Worm (Caenorhabditis elegans) whole organism, L4 larva: ENCODE results near the gene F01D5.7.
A peak's percentile ranks its signal among the peaks of the same experiment; 100 is the strongest.

Source experiments
- F26F4.8 ChIP-seq: fragments of 200-800 bp; sonication (Bioruptor generic); conservative IDR thresholded peaks from 2 replicates; pipeline ENCODE4 v1.3.6; 2022; ENCODE audit warnings: missing genetic modification characterization, missing compliant biosample characterization
- F37D6.2 ChIP-seq: sonication (generic microtip); optimal IDR thresholded peaks from 2 replicates; lab custom pipeline; 2016; ENCODE audit warnings: mild to moderate bottlenecking, missing genetic modification characterization, missing compliant biosample characterization
- R02D3.7 ChIP-seq: fragments of 150-350 bp; sonication (generic microtip); optimal IDR thresholded peaks from 3 replicates; lab custom pipeline; 2014; ENCODE audit warnings: missing biosample characterization, missing genetic modification characterization
- T20F7.1 ChIP-seq: fragments of 200-800 bp; sonication (Bioruptor generic); optimal IDR thresholded peaks from 2 replicates; lab custom pipeline; 2018; ENCODE audit warnings: mild to moderate bottlenecking, missing genetic modification characterization, missing compliant biosample characterization
- T26A8.4 ChIP-seq: fragments of 200-800 bp; sonication (Bioruptor generic); IDR thresholded peaks from 2 replicates; pipeline ENCODE4 v1.3.6; 2022; ENCODE audit warnings: missing genetic modification characterization, missing compliant biosample characterization
- Y48G9A.11 ChIP-seq: fragments of 200-800 bp; sonication (Bioruptor generic); IDR thresholded peaks from 2 replicates; pipeline ENCODE4 v1.3.6; 2022; ENCODE audit warnings: missing genetic modification reagents, missing genetic modification characterization, missing compliant biosample characterization
- Y5F2A.4 ChIP-seq: fragments of 200-800 bp; sonication (Bioruptor generic); optimal IDR thresholded peaks from 2 replicates; lab custom pipeline; 2018; ENCODE audit warnings: mild to moderate bottlenecking, missing genetic modification characterization, missing compliant biosample characterization
- ama-1 ChIP-seq: fragments of 150-350 bp; optimal IDR thresholded peaks from 2 replicates; lab custom pipeline; 2014; ENCODE audit warnings: inconsistent platforms, mixed read lengths
- arid-1 ChIP-seq: fragments of 200-800 bp; sonication (Bioruptor generic); conservative IDR thresholded peaks from 2 replicates; pipeline ENCODE4 v1.3.6; 2022; ENCODE audit warnings: missing genetic modification reagents, missing genetic modification characterization, missing compliant biosample characterization
- attf-4 ChIP-seq: sonication (generic microtip); optimal IDR thresholded peaks from 3 replicates; lab custom pipeline; 2017; ENCODE audit warnings: missing biosample characterization, missing genetic modification characterization
- ceh-28 ChIP-seq: fragments of 150-350 bp; optimal IDR thresholded peaks from 2 replicates; lab custom pipeline; 2014; ENCODE audit warnings: missing biosample characterization, missing genetic modification reagents, missing genetic modification characterization
- ceh-62 ChIP-seq: sonication (generic microtip); optimal IDR thresholded peaks from 2 replicates; lab custom pipeline; 2017; ENCODE audit warnings: missing biosample characterization, missing genetic modification characterization
- ces-1 ChIP-seq: fragments of 150-350 bp; sonication (generic microtip); optimal IDR thresholded peaks from 4 replicates; lab custom pipeline; 2014; ENCODE audit warnings: missing biosample characterization, missing genetic modification reagents, missing genetic modification characterization
- cey-2 ChIP-seq: sonication (generic microtip); optimal IDR thresholded peaks from 3 replicates; lab custom pipeline; 2017; ENCODE audit warnings: missing genetic modification characterization, mild to moderate bottlenecking, missing compliant biosample characterization, antibody characterized with exemption, borderline replicate concordance; ENCODE audit not compliant: insufficient read depth
- ctbp-1 ChIP-seq: fragments of 200-800 bp; sonication (Bioruptor generic); IDR thresholded peaks from 2 replicates; pipeline ENCODE4 v1.3.6; 2022; ENCODE audit warnings: missing genetic modification reagents, missing genetic modification characterization, missing compliant biosample characterization
- dmd-8 ChIP-seq: fragments of 200-800 bp; sonication (Bioruptor generic); IDR thresholded peaks from 2 replicates; pipeline ENCODE4 v1.3.6; 2022; ENCODE audit warnings: missing genetic modification characterization, missing compliant biosample characterization
- dmd-9 ChIP-seq: fragments of 200-800 bp; sonication (Bioruptor generic); IDR thresholded peaks from 2 replicates; pipeline ENCODE4 v1.3.6; 2022; ENCODE audit warnings: missing genetic modification reagents, missing genetic modification characterization, missing compliant biosample characterization
- duxl-1 ChIP-seq: sonication (generic microtip); optimal IDR thresholded peaks from 2 replicates; lab custom pipeline; 2016; ENCODE audit warnings: mild to moderate bottlenecking, missing genetic modification characterization, moderate library complexity, missing compliant biosample characterization; ENCODE audit not compliant: poor library complexity
- dve-1 ChIP-seq: sonication (generic microtip); optimal IDR thresholded peaks from 2 replicates; lab custom pipeline; 2017; ENCODE audit warnings: antibody characterized with exemption, mild to moderate bottlenecking, missing genetic modification characterization, missing compliant biosample characterization; ENCODE audit not compliant: insufficient read depth
- fos-1 ChIP-seq: fragments of 150-350 bp; optimal IDR thresholded peaks from 2 replicates; lab custom pipeline; 2014; ENCODE audit warnings: missing biosample characterization, missing genetic modification characterization
- hif-1 ChIP-seq, 2 experiments: sonication (generic microtip); optimal IDR thresholded peaks; 2 replicates each; lab custom pipeline; 2016 to 2017; ENCODE audit warnings: missing compliant biosample characterization in 2 of 2, missing genetic modification characterization in 2 of 2, missing genetic modification reagents in 2 of 2, missing genotype in 2 of 2, mild to moderate bottlenecking in 1 of 2
- hlh-11 ChIP-seq: fragments of 200-800 bp; sonication (Bioruptor generic); optimal IDR thresholded peaks from 2 replicates; lab custom pipeline; 2018; ENCODE audit warnings: mild to moderate bottlenecking, missing genetic modification characterization, missing compliant biosample characterization
- hmg-1.1 ChIP-seq: fragments of 200-800 bp; sonication (Bioruptor generic); IDR thresholded peaks from 2 replicates; pipeline ENCODE4 v1.3.6; 2022; ENCODE audit warnings: missing genetic modification reagents, missing genetic modification characterization, missing compliant biosample characterization
- jun-1 ChIP-seq: fragments of 150-350 bp; optimal IDR thresholded peaks from 2 replicates; lab custom pipeline; 2014; ENCODE audit warnings: missing biosample characterization, missing genetic modification reagents, missing genetic modification characterization
- lin-13 ChIP-seq: fragments of 150-350 bp; optimal IDR thresholded peaks from 2 replicates; lab custom pipeline; 2014; ENCODE audit warnings: missing biosample characterization, missing genetic modification reagents, missing genetic modification characterization
- lin-29 ChIP-seq: fragments of 200-800 bp; sonication (Bioruptor generic); IDR thresholded peaks from 2 replicates; pipeline ENCODE4 v1.3.6; 2022; ENCODE audit warnings: missing genetic modification reagents, missing genetic modification characterization, missing compliant biosample characterization
- lin-39 ChIP-seq: fragments of 150-350 bp; optimal IDR thresholded peaks from 2 replicates; lab custom pipeline; 2014; ENCODE audit warnings: missing biosample characterization, missing genetic modification reagents, missing genetic modification characterization
- lsy-2 ChIP-seq, 2 experiments: fragments of 150-350 bp in 1 of 2; sonication (generic microtip) in 1 of 2; optimal IDR thresholded peaks; 2 replicates each; lab custom pipeline; 2014 to 2017; ENCODE audit warnings: missing biosample characterization in 2 of 2, missing genetic modification characterization in 2 of 2
- mdt-29 ChIP-seq: fragments of 200-800 bp; sonication (Bioruptor generic); IDR thresholded peaks from 2 replicates; pipeline ENCODE4 v1.3.6; 2022; ENCODE audit warnings: missing genetic modification reagents, missing genetic modification characterization, missing compliant biosample characterization
- mes-2 ChIP-seq: sonication (generic microtip); optimal IDR thresholded peaks from 2 replicates; lab custom pipeline; 2016; ENCODE audit warnings: missing genotype, mild to moderate bottlenecking, missing genetic modification characterization, missing compliant biosample characterization; ENCODE audit not compliant: poor library complexity, severe bottlenecking
- mxl-3 ChIP-seq: fragments of 200-800 bp; sonication (Bioruptor generic); optimal IDR thresholded peaks from 2 replicates; lab custom pipeline; 2018; ENCODE audit warnings: mild to moderate bottlenecking, missing genetic modification characterization, missing compliant biosample characterization
- nhr-10 ChIP-seq: fragments of 150-350 bp; optimal IDR thresholded peaks from 2 replicates; lab custom pipeline; 2014; ENCODE audit warnings: missing biosample characterization, missing genetic modification characterization
- nhr-11 ChIP-seq: fragments of 150-350 bp; optimal IDR thresholded peaks from 2 replicates; lab custom pipeline; 2014; ENCODE audit warnings: missing biosample characterization, missing genetic modification characterization
- nhr-25 ChIP-seq: sonication (generic microtip); optimal IDR thresholded peaks from 2 replicates; lab custom pipeline; 2017; ENCODE audit warnings: missing genetic modification characterization, mild to moderate bottlenecking, missing compliant biosample characterization, antibody characterized with exemption, moderate library complexity, borderline replicate concordance; ENCODE audit not compliant: insufficient read depth
- nhr-28 ChIP-seq: fragments of 150-350 bp; optimal IDR thresholded peaks from 2 replicates; lab custom pipeline; 2014; ENCODE audit warnings: missing biosample characterization, missing genetic modification characterization
- nhr-41 ChIP-seq: fragments of 200-800 bp; sonication (Bioruptor generic); IDR thresholded peaks from 2 replicates; pipeline ENCODE4 v1.3.6; 2022; ENCODE audit warnings: missing genetic modification reagents, missing genetic modification characterization, missing compliant biosample characterization
- nhr-42 ChIP-seq: fragments of 200-800 bp; sonication (Bioruptor generic); IDR thresholded peaks from 2 replicates; pipeline ENCODE4 v1.3.6; 2022; ENCODE audit warnings: missing genetic modification characterization, missing compliant biosample characterization
- pha-4 ChIP-seq, 2 experiments: fragments of 150-350 bp in 1 of 2; fragments of 200-800 bp in 1 of 2; sonication (Bioruptor generic) in 1 of 2; IDR thresholded peaks in 1 of 2; optimal IDR thresholded peaks in 1 of 2; 2 replicates each; pipeline versions ENCODE4 v1.3.6 to Lab custom; 2014 to 2022; ENCODE audit warnings: missing genetic modification characterization in 2 of 2, missing genetic modification reagents in 2 of 2, missing biosample characterization in 1 of 2, missing compliant biosample characterization in 1 of 2
- saeg-2 ChIP-seq: fragments of 200-800 bp; sonication (Bioruptor generic); IDR thresholded peaks from 2 replicates; pipeline ENCODE4 v1.3.6; 2022; ENCODE audit warnings: missing genetic modification reagents, missing genetic modification characterization, missing compliant biosample characterization
- snpc-4 ChIP-seq: fragments of 150-350 bp; optimal IDR thresholded peaks from 2 replicates; lab custom pipeline; 2014; ENCODE audit warnings: missing biosample characterization, missing genetic modification characterization
- tag-97 ChIP-seq: fragments of 200-800 bp; sonication (Bioruptor generic); IDR thresholded peaks from 2 replicates; pipeline ENCODE4 v1.3.6; 2022; ENCODE audit warnings: missing genetic modification characterization, missing compliant biosample characterization
- tra-1 ChIP-seq: fragments of 200-800 bp; sonication (Bioruptor generic); IDR thresholded peaks from 2 replicates; pipeline ENCODE4 v1.3.6; 2022; ENCODE audit warnings: missing genetic modification reagents, missing genetic modification characterization, missing compliant biosample characterization
- vab-7 ChIP-seq: fragments of 200-800 bp; sonication (Bioruptor generic); IDR thresholded peaks from 2 replicates; pipeline ENCODE4 v1.3.6; 2022; ENCODE audit warnings: missing genetic modification reagents, missing genetic modification characterization, missing compliant biosample characterization
- zfp-3 ChIP-seq: fragments of 200-800 bp; sonication (Bioruptor generic); conservative IDR thresholded peaks from 2 replicates; pipeline ENCODE4 v1.3.6; 2022; ENCODE audit warnings: missing genetic modification reagents, missing genetic modification characterization, missing compliant biosample characterization
- zip-2 ChIP-seq: fragments of 150-350 bp; optimal IDR thresholded peaks from 2 replicates; lab custom pipeline; 2014; ENCODE audit warnings: missing biosample characterization, missing genetic modification characterization
- ztf-11 ChIP-seq: fragments of 150-350 bp; optimal IDR thresholded peaks from 2 replicates; lab custom pipeline; 2014; ENCODE audit warnings: missing biosample characterization, missing genetic modification characterization

The F01D5.7 gene

DNA sequence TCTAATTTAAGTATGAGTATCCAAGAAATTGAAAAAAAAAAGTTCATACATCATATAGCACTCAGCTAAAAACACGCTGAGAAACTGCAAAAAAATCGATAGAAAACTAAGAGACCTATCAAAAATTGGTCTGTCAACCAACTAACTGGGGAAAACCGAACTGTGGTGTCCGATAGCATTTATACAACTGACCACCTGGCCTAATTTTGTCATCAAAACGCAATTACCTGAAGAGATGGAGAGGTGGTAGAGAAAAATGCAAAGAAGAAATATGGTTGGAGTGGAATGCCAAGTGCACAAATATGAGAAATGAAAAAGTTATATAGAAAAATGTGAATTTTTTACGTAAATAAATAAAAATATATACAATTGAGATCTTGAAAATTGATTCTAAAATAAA, 34.9 kb upstream of the F01D5.7 start, which contains the start of gene Y39G8B.1 (continued):
- no peak for TF ChIP-seq fos-1 (tag; lab: Kevin White, UChicago)
- TF ChIP-seq arid-1 (GFP tag; lab: Robert Waterston, UW), result no peak
- no peak for TF ChIP-seq Y48G9A.11 (GFP tag; lab: Robert Waterston, UW)
- peak; percentile 36 for TF ChIP-seq mes-2 (tag; lab: Kevin White, UChicago)
- TF ChIP-seq nhr-25 (tag; lab: Kevin White, UChicago), result no peak
- peak in 1 of 2 experiments; percentile 40 for TF ChIP-seq lsy-2 (tag; optimal IDR thresholded peaks at IDR 0.05; lab: Kevin White, UChicago)
- no peak for TF ChIP-seq nhr-41 (GFP tag; lab: Robert Waterston, UW)
- TF ChIP-seq F37D6.2 (tag; lab: Kevin White, UChicago), result no peak
- no peak for TF ChIP-seq ama-1 (lab: Kevin White, UChicago)
- no peak for TF ChIP-seq pha-4 (GFP tag; IDR thresholded peaks at IDR 0.05; lab: Robert Waterston, UW)
- TF ChIP-seq pha-4 (tag; optimal IDR thresholded peaks at IDR 0.05; lab: Kevin White, UChicago), result no peak
- TF ChIP-seq R02D3.7 (tag; lab: Kevin White, UChicago), result no peak
- TF ChIP-seq snpc-4 (tag; lab: Kevin White, UChicago), result no peak

DNA sequence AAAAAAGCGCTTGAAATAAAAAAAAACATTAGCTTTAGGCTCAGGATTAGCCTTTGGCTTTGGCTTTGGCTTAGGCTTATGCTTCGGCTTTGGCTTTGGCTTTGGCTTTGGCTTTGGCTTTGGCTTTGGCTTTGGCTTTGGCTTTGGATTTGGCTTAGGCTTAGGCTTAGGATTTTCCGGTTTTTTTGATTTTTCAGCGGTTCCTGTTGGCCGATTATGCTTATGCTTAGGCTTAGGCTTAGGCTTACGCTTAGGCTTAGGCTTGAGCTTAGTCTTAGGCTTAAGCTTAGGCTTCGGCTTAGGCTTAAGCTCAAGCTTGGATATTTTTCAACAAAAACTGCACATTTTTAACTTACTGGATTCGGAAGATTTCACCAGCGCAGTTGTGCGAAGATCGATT, 34.3 kb upstream of the F01D5.7 start:
- TF ChIP-seq dve-1 (tag; lab: Kevin White, UChicago) (no peak), hif-1 (tag; optimal IDR thresholded peaks at IDR 0.05; lab: Kevin White, UChicago) (no peak), nhr-42 (0 out of 2 replicates have a peak, but pooled peaks have one; percentile 19), T20F7.1 (no peak), tra-1 (GFP tag; lab: Robert Waterston, UW) (0 out of 2 replicates have a peak, but pooled peaks have one; percentile 4)
- TF ChIP-seq, all 104 proteins: peak for 2

- TF ChIP-seq nhr-10 (no peak), vab-7 (no peak), lin-13 (GFP tag; lab: Kevin White, UChicago) (peak; percentile 86), tag-97 (GFP tag; lab: Robert Waterston, UW) (no peak), ztf-11 (tag; lab: Kevin White, UChicago) (no peak), hlh-11 (tag; lab: Kevin White, UChicago) (peak; percentile 81), mdt-29 (GFP tag; lab: Robert Waterston, UW) (no peak), dmd-8 (no peak), dmd-9 (GFP tag; lab: Robert Waterston, UW) (no peak; the same call in 1 of the 2 replicates), saeg-2 (GFP tag; lab: Robert Waterston, UW) (no peak), jun-1 (tag; lab: Kevin White, UChicago) (peak; percentile 66), mxl-3 (GFP tag; lab: Kevin White, UChicago) (peak; percentile 76), ces-1 (GFP tag; lab: Kevin White, UChicago) (no peak), nhr-28 (tag; lab: Kevin White, UChicago) (peak; percentile 70), lin-39 (no peak), mes-2 (tag; lab: Kevin White, UChicago) (peak; percentile 90), snpc-4 (tag; lab: Kevin White, UChicago) (no peak), zip-2 (tag; lab: Kevin White, UChicago) (no peak), Y5F2A.4 (GFP tag; lab: Kevin White, UChicago) (no peak), cey-2 (tag; lab: Kevin White, UChicago) (no peak), F26F4.8 (GFP tag; lab: Robert Waterston, UW) (no peak), ctbp-1 (GFP tag; lab: Robert Waterston, UW) (no peak; the same call in 1 of the 2 replicates), ceh-28 (no peak), hif-1 (tag; optimal IDR thresholded peaks at IDR 0.05; lab: Kevin White, UChicago) (peak in 1 of 2 experiments; percentile 73), T26A8.4 (GFP tag; lab: Robert Waterston, UW) (no peak), zfp-3 (GFP tag; lab: Robert Waterston, UW) (peak; percentile 56; the same call in 1 of the 2 replicates), duxl-1 (tag; lab: Kevin White, UChicago) (no peak), ceh-62 (tag; lab: Kevin White, UChicago) (no peak), hmg-1.1 (peak; percentile 92), attf-4 (tag; lab: Kevin White, UChicago) (no peak), fos-1 (tag; lab: Kevin White, UChicago) (no peak), lin-29 (GFP tag; lab: Robert Waterston, UW) (peak; percentile 37; the same call in 1 of the 2 replicates), nhr-11 (tag; lab: Kevin White, UChicago) (peak; percentile 72)
Measured at ce11 chrII:13976161-13976560, 32.3 kb upstream of the F01D5.7 start, which contains the start of gene Y39G8B.2. Y39G8B.2 (minus strand) TSS chrII:13976221.
